Worm (Caenorhabditis elegans): ENCODE measurements around the gene lgc-12.

Gene lgc-12

DNA sequence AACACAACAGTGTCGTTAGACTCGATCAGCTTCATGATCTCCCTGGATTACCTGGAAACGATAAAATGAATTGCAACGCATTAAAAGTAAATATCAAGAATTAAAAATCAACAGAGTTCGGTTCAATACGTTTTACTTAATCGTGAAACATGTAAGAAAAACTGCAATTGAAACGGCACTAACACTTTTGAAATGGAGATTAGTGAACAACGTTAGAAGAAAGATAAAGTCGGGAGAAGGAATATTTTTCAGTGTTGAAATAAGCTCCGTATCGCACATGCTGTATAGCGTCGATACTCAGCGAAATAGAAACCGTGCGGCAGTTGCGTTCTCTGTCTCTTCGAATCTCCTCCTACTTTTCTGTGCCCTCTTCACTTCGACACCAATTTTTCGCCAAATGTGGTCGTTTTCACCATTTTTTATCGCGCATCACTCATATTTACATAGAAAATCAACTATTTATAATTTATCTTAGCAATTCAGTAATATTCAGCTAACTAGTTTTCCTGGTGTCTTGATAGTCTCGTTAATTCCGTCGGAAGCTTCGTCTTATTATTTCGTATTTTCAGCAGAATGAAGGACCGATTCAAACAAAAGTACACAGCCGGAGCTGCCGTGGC, 10.9 kb downstream of the lgc-12 start, which contains the start of the genes rpl-9 and lpd-7:
TSS of gene rpl-9 (minus strand) at position 51 of the 620 bp plus-strand sequence.
TSS of gene lpd-7 (plus strand) at position 570 of the 620 bp plus-strand sequence.
- peak; percentile 41 for TF ChIP-seq dpl-1 (GFP tag; optimal IDR thresholded peaks at IDR 0.05)
- peak; percentile 37; the same call in 1 of the 2 replicates for TF ChIP-seq F33H1.4 (GFP tag; IDR thresholded peaks at IDR 0.05)
- TF ChIP-seq ceh-79 (tag; optimal IDR thresholded peaks at IDR 0.05), result no peak
- TF ChIP-seq aptf-3 (GFP tag; IDR thresholded peaks at IDR 0.05), result no peak
- TF ChIP-seq ztf-22 (GFP tag; optimal IDR thresholded peaks at IDR 0.05), result no peak
- no peak for TF ChIP-seq Y95B8A.8 (GFP tag; IDR thresholded peaks at IDR 0.05)
- TF ChIP-seq nhr-90 (tag; optimal IDR thresholded peaks at IDR 0.05), result no peak
- no peak for TF ChIP-seq die-1 (tag; optimal IDR thresholded peaks at IDR 0.05)
- peak; percentile 53; the same call in 1 of the 2 replicates for TF ChIP-seq dox-1 (GFP tag; IDR thresholded peaks at IDR 0.05)
- peak; percentile 47 for TF ChIP-seq attf-5 (GFP tag; optimal IDR thresholded peaks at IDR 0.05)
- TF ChIP-seq hlh-12 (tag; optimal IDR thresholded peaks at IDR 0.05), result no peak
- TF ChIP-seq ztf-18 (tag; optimal IDR thresholded peaks at IDR 0.05), result peak; percentile 30
- no peak for TF ChIP-seq ZK185.1 (tag; optimal IDR thresholded peaks at IDR 0.05; ENCODE audit: poor library complexity, severe bottlenecking)
- peak; percentile 36; the same call in 1 of the 2 replicates for TF ChIP-seq mcd-1 (GFP tag; IDR thresholded peaks at IDR 0.05)
- peak in 1 of 3 experiments; percentile 29 for TF ChIP-seq lin-35 (GFP tag; optimal IDR thresholded peaks at IDR 0.05)
- TF ChIP-seq madf-3 (GFP tag; IDR thresholded peaks at IDR 0.05), result peak; percentile 67; the same call in 1 of the 2 replicates
- no peak for TF ChIP-seq ama-1 (optimal IDR thresholded peaks at IDR 0.05)
- TF ChIP-seq ama-1 (GFP tag; optimal IDR thresholded peaks at IDR 0.05), result no peak
- TF ChIP-seq pbrm-1 (GFP tag; IDR thresholded peaks at IDR 0.05), result peak; percentile 47; the same call in 1 of the 2 replicates
- TF ChIP-seq rec-8 (tag; optimal IDR thresholded peaks at IDR 0.05), result no peak
- TF ChIP-seq snpc-1.3 (tag; optimal IDR thresholded peaks at IDR 0.05; ENCODE audit: insufficient read depth), result peak; percentile 4
- TF ChIP-seq akir-1 (GFP tag; optimal IDR thresholded peaks at IDR 0.05), result no peak
- TF ChIP-seq snpc-4 (GFP tag; optimal IDR thresholded peaks at IDR 0.05), result no peak
- TF ChIP-seq snpc-4 (tag; optimal IDR thresholded peaks at IDR 0.05), result peak in 2 of 4 experiments; percentile 27 to 75
- peak; percentile 55; the same call in 1 of the 2 replicates for TF ChIP-seq ztf-28 (GFP tag; IDR thresholded peaks at IDR 0.05)
- TF ChIP-seq ceh-27 (GFP tag; optimal IDR thresholded peaks at IDR 0.05), result peak; percentile 75
- TF ChIP-seq lin-40 (tag; optimal IDR thresholded peaks at IDR 0.05), result peak; percentile 40
- peak; percentile 22 for TF ChIP-seq tbp1 (GFP tag; optimal IDR thresholded peaks at IDR 0.05)
- no peak for TF ChIP-seq cebp-1 (GFP tag; IDR thresholded peaks at IDR 0.05)
- peak; percentile 72 for TF ChIP-seq cebp-1 (tag; optimal IDR thresholded peaks at IDR 0.05)
- TF ChIP-seq ceh-100 (GFP tag; IDR thresholded peaks at IDR 0.05), result no peak
- peak; percentile 40 for TF ChIP-seq D2030.7 (GFP tag; IDR thresholded peaks at IDR 0.05)
- TF ChIP-seq nfyb-1 (GFP tag; IDR thresholded peaks at IDR 0.05), result no peak
- TF ChIP-seq madf-10 (tag; optimal IDR thresholded peaks at IDR 0.05), result peak; percentile 1
- peak; percentile 82; the same call in 1 of the 2 replicates for TF ChIP-seq hmg-1.2 (GFP tag; IDR thresholded peaks at IDR 0.05)
- peak; percentile 75 for TF ChIP-seq F23B12.7 (tag; optimal IDR thresholded peaks at IDR 0.05; ENCODE audit: insufficient read depth)
- TF ChIP-seq bed-1 (GFP tag; IDR thresholded peaks at IDR 0.05), result no peak
- TF ChIP-seq bed-2 (GFP tag; IDR thresholded peaks at IDR 0.05), result no peak
- peak; percentile 59 for TF ChIP-seq nhr-80 (tag; optimal IDR thresholded peaks at IDR 0.05)
- TF ChIP-seq lsl-1 (GFP tag; optimal IDR thresholded peaks at IDR 0.05), result peak; percentile 42
- TF ChIP-seq F49E8.2 (tag; optimal IDR thresholded peaks at IDR 0.05; ENCODE audit: insufficient read depth), result peak; percentile 34
- no peak for TF ChIP-seq unc-62 (GFP tag; optimal IDR thresholded peaks at IDR 0.05)
- TF ChIP-seq madf-6 (GFP tag; IDR thresholded peaks at IDR 0.05), result peak; percentile 15; the same call in 1 of the 2 replicates
- peak; percentile 65; the same call in 1 of the 2 replicates for TF ChIP-seq attf-3 (GFP tag; conservative IDR thresholded peaks at IDR 0.05)
- TF ChIP-seq lin-54 (GFP tag; optimal IDR thresholded peaks at IDR 0.05), result peak; percentile 24
